Worm (Caenorhabditis elegans) whole organism, dauer: ENCODE measurements around the gene T12G3.4.

Experiments
- unc-62 ChIP-seq: sonication (generic microtip); optimal IDR thresholded peaks from 2 replicates; lab custom pipeline; 2017; ENCODE audit warnings: missing biosample characterization, missing genetic modification reagents, missing genetic modification characterization

T12G3.4 gene

DNA sequence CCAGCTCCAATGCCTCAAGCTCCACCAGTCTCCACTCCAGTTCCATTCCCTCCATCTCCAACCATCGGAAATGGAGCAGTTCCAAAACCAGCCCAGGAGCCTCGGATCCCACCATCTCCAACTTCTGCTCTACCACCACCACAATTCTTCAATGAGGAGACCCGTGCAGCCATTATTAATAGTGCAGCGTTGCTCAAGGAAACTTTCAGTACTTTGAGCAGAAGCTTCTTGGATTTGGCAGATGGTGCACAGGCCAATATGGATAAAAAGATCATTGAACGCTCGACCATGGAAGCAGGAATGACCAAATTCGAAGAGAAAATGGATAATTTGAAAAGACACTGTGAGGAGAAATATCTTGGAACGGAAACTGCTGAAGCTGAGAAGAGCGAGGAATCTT lies 12.6 kb upstream of the T12G3.4 start:
- TF ChIP-seq unc-62 (GFP tag; lab: Kevin White, UChicago), result no peak

DNA sequence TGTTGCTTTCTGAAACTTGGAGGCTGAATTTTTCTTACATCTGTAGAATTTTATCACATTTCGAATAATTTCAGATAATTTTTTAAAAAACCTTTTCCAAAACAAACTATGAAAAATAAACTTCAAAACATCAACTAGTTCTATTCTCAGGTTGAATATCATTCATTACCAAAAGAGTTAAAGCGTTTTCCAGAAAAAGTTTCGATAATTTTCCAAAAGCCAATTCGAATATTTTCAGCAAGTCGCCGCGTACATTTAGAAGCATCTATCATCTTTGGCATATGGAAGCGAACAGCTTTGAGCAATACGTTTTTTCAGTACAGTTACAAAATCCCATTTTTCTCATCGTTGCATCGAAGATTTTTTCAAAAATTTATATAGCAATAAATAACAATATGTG lies 11.1 kb upstream of the T12G3.4 start:
- no peak for TF ChIP-seq unc-62 (GFP tag; lab: Kevin White, UChicago)

DNA sequence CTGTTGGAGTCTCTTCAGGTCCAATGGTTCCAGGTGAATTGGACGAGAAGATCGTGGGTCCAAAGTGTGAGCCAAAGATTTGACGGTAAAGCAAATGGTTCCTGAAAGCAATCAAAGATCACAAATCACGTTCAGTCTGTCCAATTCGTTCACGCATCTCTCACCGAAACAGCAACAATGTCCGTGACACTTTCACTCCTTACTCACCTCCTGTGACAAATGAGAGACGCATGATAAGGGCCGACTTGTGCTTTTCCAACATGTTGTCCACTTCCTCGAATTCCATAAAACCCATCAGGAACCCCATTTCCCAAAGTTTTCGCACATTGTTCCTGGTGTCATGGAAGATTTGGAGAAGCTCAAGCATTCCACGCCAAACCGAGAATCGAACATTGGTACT lies 7.6 kb upstream of the T12G3.4 start:
- TF ChIP-seq unc-62 (GFP tag; lab: Kevin White, UChicago), result no peak

DNA sequence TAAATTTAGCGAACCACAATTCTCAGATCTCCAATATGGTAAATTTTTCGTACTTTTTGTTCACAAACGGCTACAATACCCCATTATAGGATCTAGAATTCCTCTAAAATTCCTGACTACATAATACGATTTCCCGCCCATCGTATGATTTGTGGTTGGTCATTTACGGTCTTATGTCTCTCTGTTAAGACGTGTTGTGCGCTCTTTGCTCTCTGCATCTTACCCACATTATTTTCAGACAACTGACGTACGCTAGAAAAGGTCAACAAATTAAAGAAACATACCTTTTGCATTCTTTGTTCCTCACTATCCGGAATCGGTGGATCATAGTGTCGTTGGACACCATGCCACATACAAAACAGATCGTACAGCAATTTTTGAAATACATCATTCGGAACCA lies 5.0 kb upstream of the T12G3.4 start:
- TF ChIP-seq unc-62 (GFP tag; lab: Kevin White, UChicago), result no peak

DNA sequence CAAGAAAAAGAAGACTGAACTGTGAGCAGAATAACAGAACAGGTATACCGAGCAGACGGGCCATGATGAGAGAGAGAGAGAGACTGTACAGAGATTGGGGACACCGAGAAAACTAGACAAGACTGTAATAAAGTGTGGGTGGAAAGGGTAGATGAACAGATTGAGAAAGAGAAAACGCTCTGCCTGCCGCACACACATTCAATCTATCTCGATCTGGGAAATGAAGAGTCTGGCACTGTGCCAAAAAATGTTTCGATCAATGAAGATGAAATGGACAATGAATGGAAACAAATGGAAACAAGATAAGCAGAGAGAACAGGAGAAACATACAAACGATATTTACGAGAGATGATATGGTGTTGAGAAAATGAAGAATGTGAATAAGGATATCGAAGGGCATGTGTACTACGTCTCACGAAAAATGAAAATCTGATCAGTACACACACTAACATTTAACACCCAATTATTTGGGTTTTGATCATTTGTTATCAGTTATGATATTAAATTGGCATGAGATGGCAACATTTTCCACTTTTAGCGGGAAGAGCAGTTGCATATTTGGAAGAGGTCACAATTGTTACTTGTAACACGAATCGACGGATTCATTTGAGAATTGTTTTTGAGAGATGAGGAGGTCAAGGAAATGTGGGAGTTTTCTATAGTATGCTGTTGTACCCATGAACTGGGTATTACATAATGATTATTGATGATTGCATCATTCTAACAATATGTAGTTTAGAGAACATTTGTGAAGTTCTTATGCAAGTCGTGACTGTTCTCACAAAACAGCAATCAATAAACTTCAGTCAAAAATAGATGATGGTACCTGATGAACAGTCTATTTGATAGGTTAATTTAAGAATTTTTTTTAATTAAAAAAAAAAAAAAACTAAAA lies 3.0 kb upstream of the T12G3.4 start:
- TF ChIP-seq unc-62 (GFP tag; lab: Kevin White, UChicago), result no peak

DNA sequence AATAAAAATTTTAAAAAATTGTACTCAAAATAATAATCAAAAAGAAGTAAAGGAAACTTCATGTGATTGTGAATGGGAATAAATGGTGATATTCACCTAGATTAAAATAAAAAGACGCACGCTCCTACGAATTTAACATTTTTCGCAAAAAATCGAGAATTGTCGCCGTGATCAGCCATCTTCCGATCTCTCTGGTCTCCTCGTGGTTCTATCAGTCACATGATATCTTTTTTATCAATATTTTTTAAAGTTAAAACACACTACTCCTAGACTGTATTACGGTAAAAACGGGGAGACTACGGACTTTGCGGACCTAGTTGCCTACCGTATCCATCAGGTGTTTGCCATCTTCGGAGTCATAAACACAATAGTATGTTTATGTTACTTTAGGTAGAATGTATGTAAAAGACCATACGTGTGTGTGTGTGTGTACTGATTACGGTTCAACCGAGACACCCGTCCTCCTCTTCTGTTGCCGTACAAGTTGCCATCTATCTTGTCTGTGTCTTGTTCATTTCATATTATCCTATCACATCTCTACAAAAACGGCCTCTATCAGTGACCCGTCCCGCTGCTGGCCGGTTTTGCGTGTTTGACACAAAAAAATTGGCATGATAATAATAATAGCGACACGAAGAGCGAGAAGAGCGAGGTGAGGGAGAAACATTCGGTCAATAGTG lies 1.4 kb upstream of the T12G3.4 start, which contains the start of gene T12G3.2:
Gene T12G3.2 (minus strand): TSS at position 444 of the 680 bp plus-strand sequence.
- TF ChIP-seq unc-62 (GFP tag; lab: Kevin White, UChicago), result no peak

DNA sequence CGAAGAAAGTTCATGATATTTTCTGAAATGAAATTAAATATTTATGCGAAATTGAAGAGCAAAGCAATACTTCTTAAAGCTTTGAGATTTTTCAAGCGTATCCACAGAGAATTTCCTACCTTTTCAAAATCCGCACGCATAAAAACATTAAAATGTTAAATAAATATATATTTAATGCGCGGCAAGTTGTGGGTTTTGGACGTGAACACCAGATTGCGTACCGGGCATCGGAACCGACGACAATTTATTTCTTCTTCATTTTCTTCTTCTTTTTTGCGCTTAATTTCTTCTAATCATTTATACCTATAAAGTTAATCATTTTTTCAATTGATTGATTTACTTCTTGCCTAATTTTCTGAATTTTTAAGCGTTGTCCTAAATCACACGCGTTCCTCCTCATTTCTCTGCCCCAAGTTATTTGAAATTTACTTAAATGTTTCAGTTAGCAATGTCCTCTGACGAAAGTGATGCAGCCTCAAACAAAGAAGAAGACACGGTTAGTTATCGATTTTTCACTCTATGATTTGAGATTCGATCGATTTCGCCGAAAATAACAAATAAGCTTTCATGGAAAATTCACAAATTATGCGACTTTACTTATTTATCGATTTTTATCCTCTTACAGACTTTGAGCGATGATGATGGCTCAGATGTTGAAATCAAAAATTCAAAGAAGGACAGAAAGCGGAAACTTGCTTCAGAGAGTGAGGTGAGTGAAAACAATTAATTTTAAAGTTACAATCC lies 3.2 kb downstream of the T12G3.4 start, which contains the start of the genes bre-5 and spt-5:
Gene bre-5 (minus strand): TSS at position 167 of the 744 bp plus-strand sequence.
Gene spt-5 (plus strand): TSS at position 443 of the 744 bp plus-strand sequence.
- no peak for TF ChIP-seq unc-62 (GFP tag; lab: Kevin White, UChicago)

DNA sequence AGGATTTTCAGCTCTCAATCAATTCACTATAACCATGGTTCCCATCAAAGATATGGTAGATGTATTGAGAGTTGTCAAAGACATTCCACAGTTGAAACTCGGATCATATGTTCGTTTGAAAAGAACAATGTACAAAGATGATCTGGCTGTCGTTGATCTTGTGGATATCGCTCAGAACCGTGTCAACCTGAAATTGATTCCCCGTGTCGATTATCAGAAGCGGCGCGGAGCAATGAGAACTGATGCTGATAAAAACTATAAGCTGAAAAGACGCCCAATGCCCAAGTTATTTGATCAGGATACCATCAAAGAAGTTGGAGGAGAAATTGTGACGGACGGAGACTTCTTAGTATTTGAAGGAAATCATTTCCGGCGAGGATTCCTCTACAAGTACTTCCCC lies 4.4 kb downstream of the T12G3.4 start:
- no peak for TF ChIP-seq unc-62 (GFP tag; lab: Kevin White, UChicago)

DNA sequence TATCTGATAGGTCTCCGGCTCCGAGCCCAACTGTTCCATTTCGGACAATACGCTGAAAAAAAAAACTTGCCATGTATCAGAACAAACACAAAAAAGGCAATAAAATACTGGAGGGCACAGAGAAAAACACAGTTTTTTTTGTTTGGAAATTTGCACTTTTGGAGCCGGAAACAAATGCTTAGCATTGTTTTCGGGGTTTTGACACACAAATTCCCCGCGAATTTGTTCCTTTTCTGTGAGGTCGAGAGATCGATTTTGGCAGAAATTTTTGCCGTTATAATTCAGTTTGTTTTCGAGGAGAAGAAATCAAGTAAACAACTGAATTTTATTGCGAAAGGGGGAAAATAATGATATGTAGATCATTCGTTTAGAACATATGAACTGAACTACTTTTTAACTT lies 8.5 kb downstream of the T12G3.4 start, which contains the start of gene K08E4.2:
Gene K08E4.2 (minus strand): TSS at position 54 of the 400 bp plus-strand sequence.
- no peak for TF ChIP-seq unc-62 (GFP tag; lab: Kevin White, UChicago)

DNA sequence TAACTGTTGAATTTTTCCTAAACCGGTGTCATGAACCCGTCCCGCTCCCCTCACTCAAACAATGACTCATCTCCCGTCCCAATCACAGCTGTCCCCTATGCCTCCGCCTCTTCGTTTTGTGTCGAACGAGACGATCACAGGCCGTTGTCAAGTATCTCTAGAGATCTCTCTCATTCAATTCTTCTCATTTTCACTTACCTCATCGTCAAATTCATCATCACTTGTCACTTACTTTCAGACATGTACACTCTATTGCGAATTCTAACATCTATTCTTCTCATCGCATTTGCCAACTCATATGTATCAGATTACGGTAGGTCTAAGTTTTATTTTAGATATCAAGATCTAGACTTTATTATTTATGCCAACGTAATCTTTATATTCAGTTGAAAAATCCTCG lies 9.5 kb downstream of the T12G3.4 start, which contains the start of gene K08E4.3:
Gene K08E4.3 (plus strand): TSS at position 235 of the 400 bp plus-strand sequence.
- TF ChIP-seq unc-62 (GFP tag; lab: Kevin White, UChicago), result no peak

DNA sequence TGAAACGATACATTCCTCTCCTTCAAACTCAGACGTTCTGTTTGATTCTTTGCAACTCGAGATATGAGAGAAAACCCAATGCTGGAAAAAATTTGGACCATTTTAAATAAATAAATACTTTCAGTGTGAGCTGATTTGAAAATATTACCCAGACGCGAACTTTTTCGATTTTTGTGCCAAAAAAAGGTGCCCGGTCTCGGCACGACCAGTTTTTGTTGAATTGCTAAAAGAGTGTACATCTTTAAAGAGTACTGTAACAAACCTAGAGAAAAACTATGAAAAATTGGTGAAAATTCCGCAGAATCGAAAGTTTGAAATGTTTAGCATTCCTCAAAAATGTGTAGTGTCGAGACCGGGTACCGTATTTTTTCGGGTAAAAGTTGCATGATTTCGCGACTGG lies 13.2 kb downstream of the T12G3.4 start, which contains the start of gene K08E4.8:
Gene K08E4.8 (minus strand): TSS at position 101 of the 400 bp plus-strand sequence.
- no peak for TF ChIP-seq unc-62 (GFP tag; lab: Kevin White, UChicago)

DNA sequence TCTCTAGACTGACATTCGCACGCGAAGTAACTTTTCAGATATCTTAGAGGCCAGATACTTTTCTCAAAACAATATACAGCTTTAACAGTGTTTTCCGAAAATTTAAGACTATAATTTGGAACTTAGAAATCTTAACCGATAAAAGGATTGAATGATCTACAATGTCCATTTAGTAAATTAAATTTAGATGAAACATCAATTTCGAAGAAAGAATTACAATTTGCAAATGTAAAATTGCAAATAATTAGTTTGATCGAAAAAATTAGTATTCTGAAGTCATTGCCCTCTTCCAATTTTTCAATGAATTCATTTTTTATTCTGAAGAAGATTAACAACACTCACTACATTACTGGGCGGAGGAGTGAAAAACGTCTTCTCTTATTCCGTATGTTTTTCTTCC lies 20.5 kb downstream of the T12G3.4 start, which contains the start of gene bath-37:
Gene bath-37 (plus strand): TSS at position 301 of the 400 bp plus-strand sequence.
- TF ChIP-seq unc-62 (GFP tag; lab: Kevin White, UChicago), result no peak

DNA sequence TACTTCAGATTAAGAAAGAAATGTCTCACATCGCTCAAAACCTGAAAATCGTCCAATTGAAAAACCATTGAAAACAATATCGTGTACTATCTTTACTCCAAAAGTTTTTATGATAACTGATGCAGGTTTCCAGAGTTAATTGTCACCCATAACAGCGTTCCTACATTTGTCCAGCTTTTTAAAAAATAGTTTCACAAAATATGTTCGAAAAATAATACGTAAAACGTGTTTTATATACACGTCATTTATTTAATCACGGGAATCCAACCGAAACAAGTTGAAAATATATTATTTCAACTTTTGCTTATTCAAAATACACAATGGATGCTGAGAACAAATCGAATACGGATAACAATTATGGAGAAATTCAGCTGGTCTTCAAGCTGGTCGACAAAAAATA lies 27.4 kb downstream of the T12G3.4 start, which contains the start of gene K08E4.7:
Gene K08E4.7 (plus strand): TSS at position 301 of the 400 bp plus-strand sequence.
- no peak for TF ChIP-seq unc-62 (GFP tag; lab: Kevin White, UChicago)

DNA sequence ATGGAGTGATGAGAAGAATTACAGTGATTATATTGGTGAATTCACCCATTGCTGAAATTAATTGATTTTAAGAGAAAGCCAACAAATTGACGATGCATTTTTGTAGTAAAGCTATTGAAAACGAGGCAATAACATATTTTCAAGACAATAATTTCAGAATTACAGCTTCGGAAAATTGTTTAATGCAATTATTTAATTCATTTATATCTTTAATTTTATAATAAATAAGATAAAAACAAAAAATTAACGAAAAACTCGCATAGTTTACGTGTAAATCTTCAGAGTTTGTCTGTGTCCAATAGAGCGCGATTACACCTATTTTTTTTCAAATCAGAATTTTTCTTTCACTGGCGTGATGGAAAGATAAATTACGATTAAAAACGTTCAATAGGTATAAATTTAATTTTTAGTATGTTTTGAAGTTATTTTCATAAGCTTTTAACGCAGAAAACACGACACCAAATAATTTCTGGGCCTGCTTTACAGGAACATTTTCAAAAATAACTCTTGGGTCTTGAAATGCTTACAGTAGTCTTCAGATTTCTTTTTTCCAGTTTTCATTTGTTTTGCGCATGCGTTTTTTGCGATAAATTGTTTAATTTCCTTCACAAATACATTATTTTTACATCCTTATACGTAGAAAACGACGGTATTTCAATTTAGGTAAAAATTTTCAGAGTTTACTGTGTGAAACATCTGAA lies 30.2 kb downstream of the T12G3.4 start, which contains the start of gene tmed-1:
Gene tmed-1 (minus strand): TSS at position 51 of the 701 bp plus-strand sequence.
- TF ChIP-seq unc-62 (GFP tag; lab: Kevin White, UChicago), result no peak
